Fruit fly (Drosophila melanogaster) whole organism: ENCODE measurements around the gene Desat1.

ENCODE experiments used
- CG8478 ChIP-seq: fragments of >200 bp; optimal IDR thresholded peaks from 2 replicates; lab custom pipeline; 2018; ENCODE audit warnings: inconsistent platforms
- Dll ChIP-seq: fragments of >200 bp; optimal IDR thresholded peaks from 2 replicates; lab custom pipeline; 2017
- EcR ChIP-seq, 2 experiments: fragments of >200 bp; optimal IDR thresholded peaks; 2 replicates each; lab custom pipeline; 2017; ENCODE audit warnings: missing biosample characterization in 2 of 2, missing genetic modification characterization in 2 of 2, missing genetic modification reagents in 2 of 2
- usp ChIP-seq: fragments of >200 bp; optimal IDR thresholded peaks from 2 replicates; lab custom pipeline; 2017; ENCODE audit warnings: missing biosample characterization, missing genetic modification characterization, mixed read lengths

- TF ChIP-seq CG8478 (lab: Kevin White, UChicago) (no peak), usp (GFP tag; lab: Kevin White, UChicago) (no peak), Dll (lab: Kevin White, UChicago) (no peak), EcR (GFP tag; optimal IDR thresholded peaks at IDR 0.05; lab: Kevin White, UChicago) (no peak)
Measured at dm6 chr3R:12439039-12439400, 380 bp upstream of the Desat1 start, which contains the start of the genes CG17207 and CG46427.
